Fruit fly (Drosophila melanogaster) whole organism, embryonic: ENCODE measurements around the gene TbCMF46.
A peak's percentile ranks its signal among the peaks of the same experiment; 100 is the strongest.

Experiments
- Ada2b ChIP-seq: fragments of 200-800 bp; sonication (Bioruptor generic); IDR thresholded peaks from 2 replicates; pipeline ENCODE4 v1.3.6; 2022; ENCODE audit warnings: missing biosample characterization, missing genetic modification characterization
- BtbVII ChIP-seq: fragments of 200-800 bp; sonication (Bioruptor generic); optimal IDR thresholded peaks from 3 replicates; lab custom pipeline; 2017; ENCODE audit warnings: missing biosample characterization, mild to moderate bottlenecking, missing genetic modification characterization
- CG10147 ChIP-seq: fragments of 200-800 bp; sonication (Bioruptor generic); optimal IDR thresholded peaks from 2 replicates; lab custom pipeline; 2019; ENCODE audit warnings: missing biosample characterization, mild to moderate bottlenecking, missing genetic modification characterization, moderate library complexity
- CG10267 ChIP-seq: fragments of 200-800 bp; sonication (Bioruptor generic); optimal IDR thresholded peaks from 2 replicates; lab custom pipeline; 2018; ENCODE audit warnings: missing biosample characterization, mild to moderate bottlenecking, missing genetic modification characterization, moderate library complexity
- CG10565 ChIP-seq: fragments of 200-800 bp; sonication (Bioruptor generic); optimal IDR thresholded peaks from 3 replicates; lab custom pipeline; 2016; ENCODE audit warnings: missing biosample characterization, mild to moderate bottlenecking, missing genetic modification characterization
- CG12155 ChIP-seq: fragments of 200-800 bp; sonication (Bioruptor generic); optimal IDR thresholded peaks from 3 replicates; lab custom pipeline; 2016; ENCODE audit warnings: missing biosample characterization, missing genetic modification characterization
- CG1602 ChIP-seq: fragments of 200-800 bp; sonication (Bioruptor generic); optimal IDR thresholded peaks from 3 replicates; lab custom pipeline; 2016; ENCODE audit warnings: missing biosample characterization, missing genetic modification characterization
- CG16815 ChIP-seq: fragments of 200-800 bp; sonication (Bioruptor generic); optimal IDR thresholded peaks from 3 replicates; lab custom pipeline; 2017; ENCODE audit warnings: missing biosample characterization, mild to moderate bottlenecking, missing genetic modification characterization
- CG17912 ChIP-seq: fragments of 200-800 bp; sonication (Bioruptor generic); optimal IDR thresholded peaks from 2 replicates; lab custom pipeline; 2018; ENCODE audit warnings: missing biosample characterization, mild to moderate bottlenecking, missing genetic modification characterization
- CG18476 ChIP-seq: fragments of 200-800 bp; sonication (Bioruptor generic); optimal IDR thresholded peaks from 2 replicates; lab custom pipeline; 2016; ENCODE audit warnings: missing biosample characterization, mild to moderate bottlenecking, missing genetic modification characterization
- CG34376 ChIP-seq: fragments of 200-800 bp; sonication (Bioruptor generic); optimal IDR thresholded peaks from 2 replicates; lab custom pipeline; 2018; ENCODE audit warnings: missing biosample characterization, mild to moderate bottlenecking, missing genetic modification characterization
- CG5180 ChIP-seq: fragments of 200-800 bp; sonication (Bioruptor generic); optimal IDR thresholded peaks from 3 replicates; lab custom pipeline; 2017; ENCODE audit warnings: missing biosample characterization, missing genetic modification characterization, mild to moderate bottlenecking, moderate library complexity, missing genetic modification reagents
- CG6175 ChIP-seq: fragments of 200-800 bp; sonication (Bioruptor generic); IDR thresholded peaks from 3 replicates; pipeline ENCODE4 v1.3.6; 2022; ENCODE audit warnings: missing biosample characterization, missing genetic modification characterization
- CG7372 ChIP-seq: fragments of 200-800 bp; sonication (Bioruptor generic); IDR thresholded peaks from 2 replicates; pipeline ENCODE4 v1.3.6; 2022; ENCODE audit warnings: missing biosample characterization, missing genetic modification characterization
- CG7786 ChIP-seq: fragments of 200-800 bp; sonication (Bioruptor generic); optimal IDR thresholded peaks from 2 replicates; lab custom pipeline; 2016; ENCODE audit warnings: missing biosample characterization, missing genetic modification characterization
- Fer3 ChIP-seq: fragments of 200-800 bp; sonication (Bioruptor generic); optimal IDR thresholded peaks from 2 replicates; lab custom pipeline; 2018; ENCODE audit warnings: missing biosample characterization, mild to moderate bottlenecking, missing genetic modification characterization, moderate library complexity
- Gug ChIP-seq: fragments of 200-800 bp; sonication (Bioruptor generic); IDR thresholded peaks from 4 replicates; pipeline ENCODE4 v1.3.6; 2022; ENCODE audit warnings: missing biosample characterization, missing genetic modification characterization
- HHEX ChIP-seq: fragments of 200-800 bp; sonication (Bioruptor generic); optimal IDR thresholded peaks from 3 replicates; lab custom pipeline; 2017; ENCODE audit warnings: missing biosample characterization, mild to moderate bottlenecking, missing genetic modification characterization, missing genetic modification reagents
- HmgD ChIP-seq: fragments of 200-800 bp; sonication (Bioruptor generic); optimal IDR thresholded peaks from 3 replicates; lab custom pipeline; 2016; ENCODE audit warnings: missing biosample characterization, missing genetic modification characterization
- Hmr ChIP-seq: fragments of 200-800 bp; sonication (Bioruptor generic); optimal IDR thresholded peaks from 3 replicates; lab custom pipeline; 2017; ENCODE audit warnings: mild to moderate bottlenecking, missing biosample characterization, missing genetic modification reagents, missing genetic modification characterization
- Hr78 ChIP-seq, 2 experiments: fragments of 200-800 bp in 1 of 2; fragments of >200 bp in 1 of 2; sonication (Bioruptor generic) in 1 of 2; optimal IDR thresholded peaks; 2 replicates each; lab custom pipeline; 2017 to 2019; ENCODE audit warnings: missing biosample characterization in 2 of 2, missing genetic modification characterization in 2 of 2, mild to moderate bottlenecking in 1 of 2, moderate library complexity in 1 of 2
- Kr ChIP-seq: fragments of 200-800 bp; sonication (Bioruptor generic); optimal IDR thresholded peaks from 2 replicates; lab custom pipeline; 2017; ENCODE audit warnings: missing biosample characterization, mild to moderate bottlenecking, missing genetic modification characterization
- Mad ChIP-seq: fragments of 200-800 bp; sonication (Bioruptor generic); optimal IDR thresholded peaks from 2 replicates; lab custom pipeline; 2016; ENCODE audit warnings: missing biosample characterization, missing genetic modification characterization
- Mrtf ChIP-seq: fragments of 200-800 bp; sonication (Bioruptor generic); IDR thresholded peaks from 3 replicates; pipeline ENCODE4 v1.3.6; 2022; ENCODE audit warnings: missing biosample characterization, missing genetic modification characterization
- Neu2 ChIP-seq: fragments of 200-800 bp; sonication (Bioruptor generic); optimal IDR thresholded peaks from 3 replicates; lab custom pipeline; 2016; ENCODE audit warnings: missing biosample characterization, missing genetic modification characterization, borderline replicate concordance
- Scr ChIP-seq: fragments of 200-800 bp; sonication (Bioruptor generic); IDR thresholded peaks from 2 replicates; pipeline ENCODE4 v1.3.6; 2022; ENCODE audit warnings: missing biosample characterization, missing genetic modification characterization; ENCODE audit not compliant: partially characterized antibody
- Sry-β ChIP-seq: fragments of 200-800 bp; sonication (Bioruptor generic); optimal IDR thresholded peaks from 2 replicates; lab custom pipeline; 2018; ENCODE audit warnings: missing biosample characterization, mild to moderate bottlenecking, missing genetic modification characterization, moderate library complexity
- TFAM ChIP-seq: fragments of 200-800 bp; sonication (Bioruptor generic); optimal IDR thresholded peaks from 2 replicates; lab custom pipeline; 2017; ENCODE audit warnings: missing biosample characterization, missing genetic modification characterization, inconsistent platforms
- Tbp ChIP-seq: fragments of >200 bp; optimal IDR thresholded peaks from 2 replicates; lab custom pipeline; 2018; ENCODE audit warnings: missing biosample characterization, missing genetic modification characterization
- Vsx1 ChIP-seq: fragments of 200-800 bp; sonication (Bioruptor generic); optimal IDR thresholded peaks from 2 replicates; lab custom pipeline; 2017; ENCODE audit warnings: missing biosample characterization, mild to moderate bottlenecking, missing genetic modification characterization, missing genetic modification reagents
- amos ChIP-seq: fragments of 200-800 bp; sonication (Bioruptor generic); IDR thresholded peaks from 2 replicates; pipeline ENCODE4 v1.3.6; 2022; ENCODE audit warnings: missing biosample characterization, missing genetic modification characterization; ENCODE audit not compliant: partially characterized antibody
- bab2 ChIP-seq: fragments of 200-800 bp; sonication (Bioruptor generic); optimal IDR thresholded peaks from 2 replicates; lab custom pipeline; 2016; ENCODE audit warnings: missing biosample characterization, missing genetic modification characterization
- cas ChIP-seq: fragments of 200-800 bp; sonication (Bioruptor generic); IDR thresholded peaks from 2 replicates; pipeline ENCODE4 v1.3.6; 2022; ENCODE audit warnings: missing biosample characterization, missing genetic modification characterization
- cato ChIP-seq: fragments of 200-800 bp; sonication (Bioruptor generic); optimal IDR thresholded peaks from 2 replicates; lab custom pipeline; 2016; ENCODE audit warnings: missing biosample characterization, missing genetic modification characterization, borderline replicate concordance
- croc ChIP-seq: fragments of 200-800 bp; sonication (Bioruptor generic); conservative IDR thresholded peaks from 3 replicates; pipeline ENCODE4 v1.3.6; 2022; ENCODE audit warnings: missing biosample characterization, missing genetic modification characterization
- exex ChIP-seq: fragments of 200-800 bp; sonication (Bioruptor generic); optimal IDR thresholded peaks from 4 replicates; lab custom pipeline; 2018; ENCODE audit warnings: missing biosample characterization, mild to moderate bottlenecking, missing genetic modification characterization, moderate library complexity
- fu2 ChIP-seq: fragments of 200-800 bp; sonication (Bioruptor generic); optimal IDR thresholded peaks from 2 replicates; lab custom pipeline; 2016; ENCODE audit warnings: missing biosample characterization, missing genetic modification characterization
- gcm2 ChIP-seq: fragments of 200-800 bp; sonication (Bioruptor generic); optimal IDR thresholded peaks from 2 replicates; lab custom pipeline; 2016; ENCODE audit warnings: missing biosample characterization, missing genetic modification characterization
- gro ChIP-seq: fragments of 200-800 bp; sonication (Bioruptor generic); optimal IDR thresholded peaks from 2 replicates; lab custom pipeline; 2016; ENCODE audit warnings: missing biosample characterization, missing genetic modification characterization
- hb ChIP-seq: fragments of 200-800 bp; sonication (Bioruptor generic); IDR thresholded peaks from 3 replicates; pipeline ENCODE4 v1.3.6; 2022; ENCODE audit warnings: missing biosample characterization, missing genetic modification characterization; ENCODE audit not compliant: partially characterized antibody
- hbn ChIP-seq: fragments of 200-800 bp; sonication (Bioruptor generic); IDR thresholded peaks from 2 replicates; pipeline ENCODE4 v1.3.6; 2022; ENCODE audit warnings: missing biosample characterization, missing genetic modification characterization; ENCODE audit not compliant: partially characterized antibody
- kah ChIP-seq: fragments of 200-800 bp; sonication (Bioruptor generic); optimal IDR thresholded peaks from 2 replicates; lab custom pipeline; 2018; ENCODE audit warnings: missing biosample characterization, mild to moderate bottlenecking, missing genetic modification characterization
- knrl ChIP-seq: fragments of 200-800 bp; sonication (Bioruptor generic); IDR thresholded peaks from 3 replicates; pipeline ENCODE4 v1.3.6; 2022; ENCODE audit warnings: missing biosample characterization, missing genetic modification characterization; ENCODE audit not compliant: partially characterized antibody
- lilli ChIP-seq: fragments of 200-800 bp; sonication (Bioruptor generic); optimal IDR thresholded peaks from 3 replicates; lab custom pipeline; 2016; ENCODE audit warnings: missing biosample characterization, missing genetic modification characterization
- maf-S ChIP-seq: fragments of 200-800 bp; sonication (Bioruptor generic); optimal IDR thresholded peaks from 2 replicates; lab custom pipeline; 2016; ENCODE audit warnings: missing biosample characterization, missing genetic modification characterization
- org-1 ChIP-seq: fragments of 200-800 bp; sonication (Bioruptor generic); optimal IDR thresholded peaks from 2 replicates; lab custom pipeline; 2017; ENCODE audit warnings: missing biosample characterization, missing genetic modification characterization
- psq ChIP-seq: fragments of 200-800 bp; sonication (Bioruptor generic); optimal IDR thresholded peaks from 2 replicates; lab custom pipeline; 2017; ENCODE audit warnings: missing biosample characterization, missing genetic modification characterization
- scrt ChIP-seq: fragments of 200-800 bp; sonication (Bioruptor generic); optimal IDR thresholded peaks from 2 replicates; lab custom pipeline; 2018; ENCODE audit warnings: missing biosample characterization, mild to moderate bottlenecking, missing genetic modification characterization, moderate library complexity
- sisA ChIP-seq: fragments of 200-800 bp; sonication (Bioruptor generic); IDR thresholded peaks from 2 replicates; pipeline ENCODE4 v1.3.6; 2022; ENCODE audit warnings: missing biosample characterization, missing genetic modification characterization
- tx ChIP-seq: fragments of 200-800 bp; sonication (Bioruptor generic); optimal IDR thresholded peaks from 2 replicates; lab custom pipeline; 2016; ENCODE audit warnings: missing biosample characterization, missing genetic modification characterization
- zfh2 ChIP-seq: fragments of 200-800 bp; sonication (Bioruptor generic); optimal IDR thresholded peaks from 2 replicates; lab custom pipeline; 2016; ENCODE audit warnings: missing biosample characterization, missing genetic modification characterization

The TbCMF46 gene

DNA sequence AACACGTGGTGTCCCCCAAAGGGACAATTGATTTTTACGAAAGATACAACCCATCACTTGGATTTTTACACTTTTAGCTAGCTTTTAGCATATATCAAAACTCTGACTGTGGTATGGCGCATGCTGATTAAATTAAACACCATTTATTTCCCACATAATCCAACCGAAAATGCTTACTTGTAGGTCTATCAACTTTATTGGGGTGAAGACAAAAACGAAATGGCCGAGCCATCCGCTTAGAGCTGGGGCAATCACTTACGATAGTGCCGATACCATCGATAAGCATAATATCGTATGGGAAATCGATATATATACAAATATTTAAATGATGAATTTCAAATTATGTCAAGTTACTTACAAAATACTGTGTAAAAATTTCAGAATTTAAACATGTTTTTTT, 27.4 kb downstream of the TbCMF46 start, which contains the start of gene RpS2 (continued):
- TF ChIP-seq Sry-β (GFP tag; lab: Kevin White, UChicago) (peak; percentile 59), CG10267 (tag; lab: Kevin White, UChicago) (peak; percentile 65), Tbp (GFP tag; lab: Kevin White, UChicago) (no peak), CG7372 (GFP tag; lab: Robert Waterston, UW) (no peak), CG16815 (GFP tag; lab: Kevin White, UChicago) (no peak), BtbVII (GFP tag; lab: Kevin White, UChicago) (no peak), tx (GFP tag; lab: Kevin White, UChicago) (no peak), fu2 (GFP tag; lab: Kevin White, UChicago) (no peak), kah (GFP tag; lab: Kevin White, UChicago) (no peak), Ada2b (GFP tag; lab: Robert Waterston, UW) (no peak), CG1602 (no peak), Mrtf (GFP tag; lab: Robert Waterston, UW) (no peak), gro (peak; percentile 39), gcm2 (GFP tag; lab: Kevin White, UChicago) (no peak), CG6175 (GFP tag; lab: Robert Waterston, UW) (no peak), CG7786 (GFP tag; lab: Kevin White, UChicago) (no peak), Kr (GFP tag; lab: Kevin White, UChicago) (no peak), CG34376 (peak; percentile 50), lilli (peak; percentile 54), hbn (GFP tag; lab: Robert Waterston, UW) (peak; percentile 99), maf-S (GFP tag; lab: Kevin White, UChicago) (no peak), cato (GFP tag; lab: Kevin White, UChicago) (no peak), Vsx1 (no peak), Mad (GFP tag; lab: Kevin White, UChicago) (no peak), bab2 (GFP tag; lab: Kevin White, UChicago) (no peak), Hmr (GFP tag; lab: Kevin White, UChicago) (peak; percentile 85), amos (peak; percentile 100), Neu2 (GFP tag; lab: Kevin White, UChicago) (no peak), exex (peak; percentile 31), scrt (GFP tag; lab: Kevin White, UChicago) (peak; percentile 9), Hr78 (GFP tag; optimal IDR thresholded peaks at IDR 0.05; lab: Kevin White, UChicago) (no peak), hb (GFP tag; lab: Robert Waterston, UW) (peak; percentile 97), Gug (GFP tag; lab: Robert Waterston, UW) (peak; percentile 8; the same call in 1 of the 4 replicates), Fer3 (tag; lab: Kevin White, UChicago) (peak; percentile 50), CG17912 (GFP tag; lab: Kevin White, UChicago) (peak; percentile 56), knrl (GFP tag; lab: Robert Waterston, UW) (peak; percentile 99), CG5180 (GFP tag; lab: Kevin White, UChicago) (no peak), HHEX (GFP tag; lab: Kevin White, UChicago) (peak; percentile 35), HmgD (GFP tag; lab: Kevin White, UChicago) (no peak), sisA (GFP tag; lab: Robert Waterston, UW) (no peak), zfh2 (GFP tag; lab: Kevin White, UChicago) (peak; percentile 11), psq (GFP tag; lab: Kevin White, UChicago) (no peak), TFAM (GFP tag; lab: Kevin White, UChicago) (no peak), CG12155 (GFP tag; lab: Kevin White, UChicago) (peak; percentile 18), org-1 (GFP tag; lab: Kevin White, UChicago) (no peak), CG10565 (GFP tag; lab: Kevin White, UChicago) (no peak), Scr (peak; percentile 99), CG10147 (peak; percentile 5), CG18476 (no peak), croc (GFP tag; lab: Robert Waterston, UW) (no peak), cas (GFP tag; lab: Robert Waterston, UW) (peak; percentile 51; the same call in 1 of the 2 replicates)
